Fruit fly (Drosophila melanogaster): ENCODE data around the gene CG31463.

DNA sequence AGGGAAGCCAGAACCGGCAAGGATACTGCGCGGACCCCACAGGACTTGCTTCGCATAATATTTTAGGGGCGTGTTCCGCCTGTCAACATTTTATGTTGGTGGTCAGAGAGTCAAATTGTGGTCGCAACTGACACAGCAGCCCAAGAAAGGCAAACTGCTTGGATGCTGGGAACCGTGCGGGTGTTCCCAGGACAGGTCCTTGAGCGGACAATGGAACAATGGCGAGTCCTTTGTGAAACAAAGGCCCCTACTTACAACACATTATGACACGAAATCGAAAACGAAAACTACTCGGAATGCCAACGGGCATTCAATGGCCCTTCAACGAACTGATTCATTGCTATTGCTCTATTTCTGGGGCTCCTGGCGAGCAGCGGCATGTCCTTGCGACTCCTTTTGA lies 7.9 kb upstream of the CG31463 start:
- no peak for TF ChIP-seq CG8159 (tag; optimal IDR thresholded peaks at IDR 0.05)
- TF ChIP-seq CG9948 (tag; optimal IDR thresholded peaks at IDR 0.05) = no peak
- TF ChIP-seq CG13204 (GFP tag; optimal IDR thresholded peaks at IDR 0.05) = no peak
- TF ChIP-seq CG4496 (GFP tag; IDR thresholded peaks at IDR 0.05) = no peak
- TF ChIP-seq rn (GFP tag; IDR thresholded peaks at IDR 0.05) = no peak
- no peak for TF ChIP-seq CG15710 (tag; optimal IDR thresholded peaks at IDR 0.05)
- no peak for TF ChIP-seq CG10348 (GFP tag; IDR thresholded peaks at IDR 0.05)
- no peak for TF ChIP-seq Snoo (tag; optimal IDR thresholded peaks at IDR 0.05)
- TF ChIP-seq D1 (tag; optimal IDR thresholded peaks at IDR 0.05) = no peak
- TF ChIP-seq Ets98B (GFP tag; IDR thresholded peaks at IDR 0.05) = no peak
- no peak for TF ChIP-seq CG8301 (tag; optimal IDR thresholded peaks at IDR 0.05)
- no peak for TF ChIP-seq gl (tag; optimal IDR thresholded peaks at IDR 0.05)
